Worm (Caenorhabditis elegans): ENCODE measurements around the gene F01F1.3.

DNA sequence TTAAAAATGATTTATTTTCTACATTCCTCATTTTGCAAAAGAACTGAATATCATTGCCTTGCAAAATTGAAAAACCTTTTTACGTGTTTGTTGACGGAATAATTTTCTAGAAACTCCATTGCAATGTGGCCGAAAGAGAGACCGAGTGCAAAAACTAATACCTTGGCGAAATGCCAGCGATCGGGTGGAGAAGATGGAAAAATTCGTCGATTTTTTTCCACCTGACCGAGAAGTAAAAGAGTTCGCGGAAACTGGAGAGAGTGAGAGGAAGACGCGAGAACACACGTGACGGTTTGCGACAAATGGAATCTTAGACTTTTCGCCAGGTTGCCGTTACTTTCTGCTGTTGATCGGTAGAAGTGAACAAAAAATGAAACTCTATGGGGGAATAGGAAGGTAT, 30.1 kb upstream of the F01F1.3 start:
- no peak for TF ChIP-seq ztf-23 (GFP tag; IDR thresholded peaks at IDR 0.05)
- TF ChIP-seq klf-2 (GFP tag; conservative IDR thresholded peaks at IDR 0.05) = no peak
- no peak for TF ChIP-seq cog-1 (tag; optimal IDR thresholded peaks at IDR 0.05)
- no peak for TF ChIP-seq ref-1 (GFP tag; conservative IDR thresholded peaks at IDR 0.05)

Data from whole organism, midembryonic.